Worm (Caenorhabditis elegans) whole organism, mixed stage, embryonic: ENCODE data around the gene mec-14.

Experiments
- bed-3 ChIP-seq: fragments of 200-800 bp; sonication (Bioruptor generic); optimal IDR thresholded peaks from 3 replicates; lab custom pipeline; 2018; ENCODE audit warnings: mild to moderate bottlenecking, missing genetic modification characterization, moderate library complexity, missing compliant biosample characterization
- ces-1 ChIP-seq: fragments of 150-350 bp; optimal IDR thresholded peaks from 2 replicates; lab custom pipeline; 2014; ENCODE audit warnings: missing biosample characterization, missing genetic modification reagents, missing genetic modification characterization
- hlh-1 ChIP-seq: fragments of 150-350 bp; optimal IDR thresholded peaks from 2 replicates; lab custom pipeline; 2014; ENCODE audit warnings: missing biosample characterization, missing genetic modification reagents, missing genetic modification characterization
- lin-13 ChIP-seq: fragments of 150-350 bp; optimal IDR thresholded peaks from 2 replicates; lab custom pipeline; 2014; ENCODE audit warnings: missing biosample characterization, missing genetic modification characterization
- nhr-237 ChIP-seq: fragments of 150-350 bp; optimal IDR thresholded peaks from 2 replicates; lab custom pipeline; 2014; ENCODE audit warnings: missing biosample characterization, missing genetic modification characterization
- snpc-4 ChIP-seq: fragments of 150-350 bp; optimal IDR thresholded peaks from 2 replicates; lab custom pipeline; 2014; ENCODE audit warnings: missing biosample characterization, missing genetic modification characterization

ce11 chrIII:7216924-7217521 is 24.2 kb upstream of the mec-14 start:
- TF ChIP-seq lin-13 (tag; lab: Kevin White, UChicago) (no peak), hlh-1 (peak; percentile 96), snpc-4 (no peak), ces-1 (no peak), bed-3 (GFP tag; lab: Kevin White, UChicago) (no peak), nhr-237 (tag; lab: Kevin White, UChicago) (no peak)
